Fruit fly (Drosophila melanogaster): ENCODE data around the gene CG17129.

CG17129 gene

DNA sequence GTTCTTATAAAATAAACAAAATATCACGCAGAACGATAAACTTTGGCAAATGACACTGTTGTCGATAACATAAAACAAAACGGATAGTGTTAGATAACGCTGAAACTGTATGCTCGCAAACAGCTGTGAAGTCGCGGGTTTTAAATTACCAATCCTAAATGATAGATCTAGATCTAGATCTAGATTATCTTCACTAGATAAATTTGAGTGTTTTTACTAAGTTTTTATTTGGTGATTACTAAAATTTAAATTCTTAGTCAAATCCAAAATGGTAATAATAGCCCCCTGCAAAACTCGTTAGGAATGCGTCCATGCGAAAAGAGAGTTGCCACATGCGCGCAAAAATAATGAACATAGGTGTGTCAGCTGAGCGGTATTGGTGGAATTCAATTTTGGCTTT lies 26.1 kb downstream of the CG17129 start, which contains the start of the genes MED30 and Rev1 (continued):
- TF ChIP-seq knrl (GFP tag; IDR thresholded peaks at IDR 0.05; ENCODE audit: partially characterized antibody) (0 out of 3 replicates have a peak, but pooled peaks have one; percentile 29), ERR (GFP tag; optimal IDR thresholded peaks at IDR 0.05) (peak; percentile 94), CG34422 (GFP tag; IDR thresholded peaks at IDR 0.05) (peak; percentile 86), bowl (GFP tag; IDR thresholded peaks at IDR 0.05) (peak; percentile 72), ab (GFP tag; optimal IDR thresholded peaks at IDR 0.05) (peak; percentile 89), Oli (tag; optimal IDR thresholded peaks at IDR 0.05) (peak; percentile 88), CG10543 (GFP tag; optimal IDR thresholded peaks at IDR 0.05) (peak; percentile 92), Tbp (GFP tag; optimal IDR thresholded peaks at IDR 0.05) (no peak), CG12659 (GFP tag; optimal IDR thresholded peaks at IDR 0.05) (peak; percentile 97), zfh1 (GFP tag; IDR thresholded peaks at IDR 0.05) (peak; percentile 95), Max (GFP tag; optimal IDR thresholded peaks at IDR 0.05) (peak; percentile 95), CG12236 (GFP tag; optimal IDR thresholded peaks at IDR 0.05) (peak; percentile 87), grn (GFP tag; optimal IDR thresholded peaks at IDR 0.05) (peak; percentile 93), danr (GFP tag; IDR thresholded peaks at IDR 0.05) (no peak), pfk (GFP tag; optimal IDR thresholded peaks at IDR 0.05) (peak; percentile 20), Mad (GFP tag; optimal IDR thresholded peaks at IDR 0.05) (peak; percentile 95), CG18011 (GFP tag; optimal IDR thresholded peaks at IDR 0.05) (peak; percentile 89), vnd (GFP tag; IDR thresholded peaks at IDR 0.05; ENCODE audit: partially characterized antibody) (no peak), CG6654 (GFP tag; optimal IDR thresholded peaks at IDR 0.05) (peak; percentile 52), Ada2b (GFP tag; IDR thresholded peaks at IDR 0.05) (peak; percentile 91), slbo (GFP tag; IDR thresholded peaks at IDR 0.05) (peak; percentile 97), bbx (GFP tag; IDR thresholded peaks at IDR 0.05; ENCODE audit: partially characterized antibody) (peak; percentile 29; the same call in 1 of the 2 replicates), CG17612 (GFP tag; IDR thresholded peaks at IDR 0.05) (peak; percentile 76), CG9215 (GFP tag; IDR thresholded peaks at IDR 0.05) (peak; percentile 86), gro (GFP tag; optimal IDR thresholded peaks at IDR 0.05) (peak; percentile 98), CG30431 (GFP tag; optimal IDR thresholded peaks at IDR 0.05) (peak; percentile 86), Nf-YA (GFP tag; IDR thresholded peaks at IDR 0.05) (peak; percentile 85), CG17328 (GFP tag; IDR thresholded peaks at IDR 0.05) (peak; percentile 91), CG2199 (GFP tag; IDR thresholded peaks at IDR 0.05) (peak; percentile 93), CHES-1-like (GFP tag; optimal IDR thresholded peaks at IDR 0.05) (peak; percentile 98), ranshi (GFP tag; IDR thresholded peaks at IDR 0.05) (peak; percentile 87), CG3065 (GFP tag; optimal IDR thresholded peaks at IDR 0.05) (peak; percentile 77), run (tag; optimal IDR thresholded peaks at IDR 0.05) (peak; percentile 74), Fer3 (tag; optimal IDR thresholded peaks at IDR 0.05) (peak; percentile 93), CG31441 (GFP tag; IDR thresholded peaks at IDR 0.05) (peak; percentile 93), ap (GFP tag; IDR thresholded peaks at IDR 0.05) (peak; percentile 78), CG5180 (GFP tag; optimal IDR thresholded peaks at IDR 0.05) (peak; percentile 68), dmrt99B (tag; optimal IDR thresholded peaks at IDR 0.05) (peak; percentile 90), CG10321 (GFP tag; IDR thresholded peaks at IDR 0.05) (peak; percentile 70), CG4854 (GFP tag; optimal IDR thresholded peaks at IDR 0.05) (peak; percentile 92), chinmo (GFP tag; IDR thresholded peaks at IDR 0.05; ENCODE audit: partially characterized antibody) (0 out of 4 replicates have a peak, but pooled peaks have one; percentile 53), CG13296 (GFP tag; optimal IDR thresholded peaks at IDR 0.05) (peak; percentile 93), scrt (GFP tag; optimal IDR thresholded peaks at IDR 0.05) (peak; percentile 81), CG12219 (GFP tag; optimal IDR thresholded peaks at IDR 0.05) (peak; percentile 87), cato (GFP tag; optimal IDR thresholded peaks at IDR 0.05; ENCODE audit: borderline replicate concordance) (peak; percentile 89), kni (GFP tag; optimal IDR thresholded peaks at IDR 0.05) (peak; percentile 51), vfl (GFP tag; optimal IDR thresholded peaks at IDR 0.05) (peak; percentile 97), CG34224 (GFP tag; IDR thresholded peaks at IDR 0.05; ENCODE audit: partially characterized antibody) (peak; percentile 75), CG12769 (tag; optimal IDR thresholded peaks at IDR 0.05) (peak; percentile 96), CG6254 (GFP tag; optimal IDR thresholded peaks at IDR 0.05) (peak; percentile 71)
